Fruit fly (Drosophila melanogaster): Measurements from ENCODE around the gene CG13875.

The CG13875 gene

DNA sequence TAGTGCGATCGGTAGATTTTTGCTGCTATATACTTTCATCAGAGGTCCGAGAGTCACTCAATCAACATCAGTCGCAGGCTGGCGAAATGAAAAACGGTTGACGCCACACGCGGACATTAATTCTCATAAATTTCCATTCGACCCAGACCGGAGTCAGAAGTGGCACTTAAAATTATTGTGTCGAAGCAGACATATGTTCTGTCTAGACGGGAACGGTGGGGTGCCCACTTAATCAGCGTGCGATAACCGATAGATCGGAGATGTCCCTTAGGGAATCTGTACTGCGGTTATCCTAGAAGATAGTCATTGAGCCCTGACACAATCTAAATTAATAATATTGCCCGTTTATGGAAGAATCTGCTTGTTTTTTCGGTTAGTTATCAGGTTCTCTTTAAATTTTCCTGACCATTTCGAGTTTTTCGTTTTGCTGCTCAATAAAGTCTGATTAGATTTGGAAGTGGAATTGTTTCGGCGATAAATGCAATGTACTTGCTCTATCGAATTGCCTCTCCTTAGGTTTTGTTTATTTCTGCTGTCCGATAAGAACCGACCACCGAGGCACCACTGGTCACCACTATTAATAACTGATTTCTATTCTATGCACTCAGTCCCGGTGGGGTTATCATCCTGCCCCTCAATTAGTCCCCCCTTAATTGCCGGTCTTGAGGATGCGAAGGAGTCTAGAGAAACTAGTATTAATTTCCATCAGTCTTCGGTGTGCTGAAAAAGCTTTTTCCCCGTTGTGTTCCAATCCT lies 17.7 kb upstream of the CG13875 start (continued):
- TF ChIP-seq CG11504 (tag; optimal IDR thresholded peaks at IDR 0.05) (no peak), CG10267 (tag; optimal IDR thresholded peaks at IDR 0.05) (no peak), crol (GFP tag; IDR thresholded peaks at IDR 0.05) (no peak; the same call in 1 of the 2 replicates), NC2α (GFP tag; optimal IDR thresholded peaks at IDR 0.05) (no peak), CG2202 (tag; optimal IDR thresholded peaks at IDR 0.05) (no peak), Scr (GFP tag; IDR thresholded peaks at IDR 0.05; ENCODE audit: partially characterized antibody) (no peak), Med (GFP tag) (peak; percentile 64), exex (tag; optimal IDR thresholded peaks at IDR 0.05) (peak; percentile 82), bcd (GFP tag; optimal IDR thresholded peaks at IDR 0.05) (no peak), H2.0 (GFP tag; IDR thresholded peaks at IDR 0.05) (no peak), zf30C (GFP tag; optimal IDR thresholded peaks at IDR 0.05) (no peak)

DNA sequence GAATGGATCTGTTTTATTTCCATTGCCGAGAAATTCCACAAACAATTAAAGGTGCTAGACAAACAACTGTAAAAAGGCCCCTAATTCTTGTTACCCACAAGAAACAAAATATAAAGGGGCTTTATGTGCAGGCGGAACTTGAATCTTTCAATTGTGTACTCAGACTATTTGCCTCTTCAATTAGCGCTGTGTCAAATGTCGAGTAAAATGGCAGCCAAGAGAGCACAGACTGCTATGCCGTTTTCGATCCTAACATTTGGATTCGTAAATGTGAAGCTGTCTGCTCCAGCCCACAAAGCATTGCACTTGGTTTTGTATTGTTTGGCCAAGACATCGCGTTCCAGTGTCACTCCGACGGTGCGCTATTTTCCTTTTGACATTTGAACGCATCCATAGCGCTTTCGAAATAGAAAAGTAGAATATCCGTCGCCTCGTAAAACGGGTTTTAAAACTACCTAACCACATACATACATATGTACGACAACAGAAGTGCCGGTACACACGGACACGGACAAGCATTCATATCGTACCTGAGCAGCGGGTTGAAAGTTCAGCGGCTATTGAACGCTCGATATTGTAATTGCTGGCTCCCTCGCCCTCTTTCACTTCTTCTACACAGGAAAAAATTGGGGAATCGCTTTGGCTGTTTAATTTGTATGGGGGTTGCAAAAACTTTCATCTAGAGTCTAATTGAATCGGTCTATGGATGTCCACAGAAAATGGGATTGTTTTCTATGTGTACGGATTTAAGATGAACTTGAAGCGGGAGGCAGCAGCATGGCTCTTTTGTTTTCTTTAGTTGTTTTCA lies 13.5 kb upstream of the CG13875 start:
- no peak for TF ChIP-seq Ada2b (GFP tag; IDR thresholded peaks at IDR 0.05)
- no peak for TF ChIP-seq Ets65A (GFP tag)
- no peak for TF ChIP-seq CG3726 (GFP tag; IDR thresholded peaks at IDR 0.05)
- peak; percentile 40 for TF ChIP-seq CG15601 (tag; optimal IDR thresholded peaks at IDR 0.05)
- no peak for TF ChIP-seq CG7745 (tag; optimal IDR thresholded peaks at IDR 0.05)
- TF ChIP-seq CG31365 (tag; optimal IDR thresholded peaks at IDR 0.05), result no peak
- no peak for TF ChIP-seq Abd-B (GFP tag; optimal IDR thresholded peaks at IDR 0.05)
- peak; percentile 26 for TF ChIP-seq gcm (GFP tag; optimal IDR thresholded peaks at IDR 0.05)
- no peak for TF ChIP-seq jigr1 (GFP tag; IDR thresholded peaks at IDR 0.05)
- 0 out of 2 replicates have a peak, but pooled peaks have one; percentile 20 for TF ChIP-seq amos (GFP tag; IDR thresholded peaks at IDR 0.05; ENCODE audit: partially characterized antibody)
- TF ChIP-seq CG2889 (GFP tag; IDR thresholded peaks at IDR 0.05), result no peak
- TF ChIP-seq grau (tag; optimal IDR thresholded peaks at IDR 0.05), result peak; percentile 30
- no peak for TF ChIP-seq Antp (GFP tag; optimal IDR thresholded peaks at IDR 0.05)
- 0 out of 2 replicates have a peak, but pooled peaks have one; percentile 33 for TF ChIP-seq onecut (GFP tag; IDR thresholded peaks at IDR 0.05)
- TF ChIP-seq D (optimal IDR thresholded peaks at IDR 0.05), result no peak
- TF ChIP-seq D (GFP tag; optimal IDR thresholded peaks at IDR 0.05), result peak; percentile 27
- no peak for TF ChIP-seq CG33557 (GFP tag; optimal IDR thresholded peaks at IDR 0.05)
- no peak for TF ChIP-seq eyg (GFP tag; optimal IDR thresholded peaks at IDR 0.05)
- peak; percentile 29 for TF ChIP-seq nom (GFP tag; optimal IDR thresholded peaks at IDR 0.05)
- TF ChIP-seq rib (GFP tag; IDR thresholded peaks at IDR 0.05), result no peak
- TF ChIP-seq Tbp (GFP tag; optimal IDR thresholded peaks at IDR 0.05), result no peak
- no peak for TF ChIP-seq Hr3 (GFP tag; optimal IDR thresholded peaks at IDR 0.05)
- TF ChIP-seq da (GFP tag; optimal IDR thresholded peaks at IDR 0.05), result no peak
- peak; percentile 30; the same call in 1 of the 2 replicates for TF ChIP-seq CG31441 (GFP tag; IDR thresholded peaks at IDR 0.05)
- no peak for TF ChIP-seq fru (optimal IDR thresholded peaks at IDR 0.05)
- peak; percentile 27 for TF ChIP-seq CG13424 (tag; optimal IDR thresholded peaks at IDR 0.05)
- no peak for TF ChIP-seq mirr (GFP tag; optimal IDR thresholded peaks at IDR 0.05)
- no peak for TF ChIP-seq cas (GFP tag; IDR thresholded peaks at IDR 0.05)
- no peak for TF ChIP-seq HLH4C (GFP tag; IDR thresholded peaks at IDR 0.05; ENCODE audit: partially characterized antibody)
- TF ChIP-seq Fer2 (tag; optimal IDR thresholded peaks at IDR 0.05), result no peak
- no peak for TF ChIP-seq CG15514 (GFP tag; optimal IDR thresholded peaks at IDR 0.05)
- no peak for TF ChIP-seq twi (tag; optimal IDR thresholded peaks at IDR 0.05)
- TF ChIP-seq CG10654 (GFP tag; optimal IDR thresholded peaks at IDR 0.05), result peak; percentile 1
- no peak for TF ChIP-seq CG8765 (GFP tag; IDR thresholded peaks at IDR 0.05)
- TF ChIP-seq CG11456 (GFP tag; IDR thresholded peaks at IDR 0.05), result no peak
- no peak for TF ChIP-seq yki (optimal IDR thresholded peaks at IDR 0.05)
- TF ChIP-seq CG10979 (tag; optimal IDR thresholded peaks at IDR 0.05), result peak; percentile 60

Data from whole organism, embryonic.